Fruit fly (Drosophila melanogaster): Measurements from ENCODE around the gene Sol1.

Gene Sol1

dm6 chr3R:12429120-12429610 is 43.1 kb downstream of the Sol1 start, which contains the start of the genes CG5641 and CG5245:
TSS of gene CG5641 (minus strand) at chr3R:12429282.
TSS of gene CG5245 (plus strand) at chr3R:12429560.
- TF ChIP-seq h (optimal IDR thresholded peaks at IDR 0.05) (no peak), psq (optimal IDR thresholded peaks at IDR 0.05) (no peak), insv (optimal IDR thresholded peaks at IDR 0.05) (no peak), ttk (optimal IDR thresholded peaks at IDR 0.05) (no peak), Myc (optimal IDR thresholded peaks at IDR 0.05) (no peak), Sin3A (optimal IDR thresholded peaks at IDR 0.05) (no peak)

dm6 chr3R:12431030-12431489 is 45.0 kb downstream of the Sol1 start, which contains the start of gene Prosalpha2:
TSS of gene Prosalpha2 (plus strand) at chr3R:12431321.
- TF ChIP-seq Myc (optimal IDR thresholded peaks at IDR 0.05) (no peak), h (optimal IDR thresholded peaks at IDR 0.05) (no peak), psq (optimal IDR thresholded peaks at IDR 0.05) (no peak), insv (optimal IDR thresholded peaks at IDR 0.05) (no peak), Sin3A (optimal IDR thresholded peaks at IDR 0.05) (no peak), ttk (optimal IDR thresholded peaks at IDR 0.05) (no peak)

dm6 chr3R:12433764-12434163 is 47.7 kb downstream of the Sol1 start, which contains the start of the genes Aos1 and Srlp:
TSS of gene Aos1 (minus strand) at chr3R:12433822.
TSS of gene Srlp (plus strand) at chr3R:12434098.
- TF ChIP-seq ttk (optimal IDR thresholded peaks at IDR 0.05) = no peak
- no peak for TF ChIP-seq insv (optimal IDR thresholded peaks at IDR 0.05)
- no peak for TF ChIP-seq h (optimal IDR thresholded peaks at IDR 0.05)
- no peak for TF ChIP-seq Myc (optimal IDR thresholded peaks at IDR 0.05)
- no peak for TF ChIP-seq Sin3A (optimal IDR thresholded peaks at IDR 0.05)
- TF ChIP-seq psq (optimal IDR thresholded peaks at IDR 0.05) = no peak

- TF ChIP-seq insv (optimal IDR thresholded peaks at IDR 0.05) = no peak
- no peak for TF ChIP-seq Sin3A (optimal IDR thresholded peaks at IDR 0.05)
- no peak for TF ChIP-seq psq (optimal IDR thresholded peaks at IDR 0.05)
- TF ChIP-seq h (optimal IDR thresholded peaks at IDR 0.05) = no peak
- no peak for TF ChIP-seq Myc (optimal IDR thresholded peaks at IDR 0.05)
- TF ChIP-seq ttk (optimal IDR thresholded peaks at IDR 0.05) = no peak
These were observed 49.9 kb downstream of the Sol1 start, which contains the start of gene Desat2 for dm6 chr3R:12435948-12436347. TSS of gene Desat2 (plus strand) at chr3R:12436248.

dm6 chr3R:12439039-12439400 is 53.0 kb downstream of the Sol1 start, which contains the start of the genes CG17207 and CG46427:
TSS of gene CG17207 (minus strand) at chr3R:12439139.
TSS of gene CG46427 (minus strand) at chr3R:12439139.
- TF ChIP-seq psq (optimal IDR thresholded peaks at IDR 0.05) (no peak), Myc (optimal IDR thresholded peaks at IDR 0.05) (no peak), h (optimal IDR thresholded peaks at IDR 0.05) (no peak), insv (optimal IDR thresholded peaks at IDR 0.05) (no peak), Sin3A (optimal IDR thresholded peaks at IDR 0.05) (no peak), ttk (optimal IDR thresholded peaks at IDR 0.05) (no peak)

- TF ChIP-seq psq (optimal IDR thresholded peaks at IDR 0.05) (no peak), Sin3A (optimal IDR thresholded peaks at IDR 0.05) (no peak)
These were observed 53.5 kb downstream of the Sol1 start, which contains the start of gene Desat1 for dm6 chr3R:12439401-12440143. TSS of gene Desat1 (plus strand) at chr3R:12439600.

dm6 chr3R:12441008-12441606 is 55.1 kb downstream of the Sol1 start:
- no peak for TF ChIP-seq Myc (optimal IDR thresholded peaks at IDR 0.05)

dm6 chr3R:12442601-12443533 is 56.8 kb downstream of the Sol1 start:
- TF ChIP-seq insv (optimal IDR thresholded peaks at IDR 0.05) (no peak), h (optimal IDR thresholded peaks at IDR 0.05) (no peak), Sin3A (optimal IDR thresholded peaks at IDR 0.05) (no peak), psq (optimal IDR thresholded peaks at IDR 0.05) (no peak), ttk (optimal IDR thresholded peaks at IDR 0.05) (no peak), Myc (optimal IDR thresholded peaks at IDR 0.05) (no peak)

dm6 chr3R:12443769-12444168 is 57.7 kb downstream of the Sol1 start:
- no peak for TF ChIP-seq ttk (optimal IDR thresholded peaks at IDR 0.05)
- no peak for TF ChIP-seq insv (optimal IDR thresholded peaks at IDR 0.05)
- TF ChIP-seq Sin3A (optimal IDR thresholded peaks at IDR 0.05) = no peak
- no peak for TF ChIP-seq psq (optimal IDR thresholded peaks at IDR 0.05)

dm6 chr3R:12445468-12445867 is 59.4 kb downstream of the Sol1 start:
- TF ChIP-seq Myc (optimal IDR thresholded peaks at IDR 0.05) = no peak

dm6 chr3R:12447353-12447752 is 61.3 kb downstream of the Sol1 start, which contains the start of gene vrs:
TSS of gene vrs (plus strand) at chr3R:12447653.
- TF ChIP-seq psq (optimal IDR thresholded peaks at IDR 0.05) (no peak), Myc (optimal IDR thresholded peaks at IDR 0.05) (no peak), h (optimal IDR thresholded peaks at IDR 0.05) (no peak), insv (optimal IDR thresholded peaks at IDR 0.05) (no peak), ttk (optimal IDR thresholded peaks at IDR 0.05) (no peak), Sin3A (optimal IDR thresholded peaks at IDR 0.05) (no peak)

dm6 chr3R:12448344-12448743 is 62.3 kb downstream of the Sol1 start:
- no peak for TF ChIP-seq insv (optimal IDR thresholded peaks at IDR 0.05)
- no peak for TF ChIP-seq psq (optimal IDR thresholded peaks at IDR 0.05)
- no peak for TF ChIP-seq Myc (optimal IDR thresholded peaks at IDR 0.05)
- no peak for TF ChIP-seq Sin3A (optimal IDR thresholded peaks at IDR 0.05)
- no peak for TF ChIP-seq ttk (optimal IDR thresholded peaks at IDR 0.05)
- no peak for TF ChIP-seq h (optimal IDR thresholded peaks at IDR 0.05)

Data from Kc167 (cell line).